Fruit fly (Drosophila melanogaster): ENCODE measurements around the gene tho2.

dm6 chr2L:2164520-2165237 is 19.7 kb upstream of the tho2 start:
- no peak for TF ChIP-seq CTCF (optimal IDR thresholded peaks at IDR 0.05)
- TF ChIP-seq CG8478 (optimal IDR thresholded peaks at IDR 0.05), result no peak
